Fruit fly (Drosophila melanogaster): ENCODE data around the gene bcn92.

The bcn92 gene

DNA sequence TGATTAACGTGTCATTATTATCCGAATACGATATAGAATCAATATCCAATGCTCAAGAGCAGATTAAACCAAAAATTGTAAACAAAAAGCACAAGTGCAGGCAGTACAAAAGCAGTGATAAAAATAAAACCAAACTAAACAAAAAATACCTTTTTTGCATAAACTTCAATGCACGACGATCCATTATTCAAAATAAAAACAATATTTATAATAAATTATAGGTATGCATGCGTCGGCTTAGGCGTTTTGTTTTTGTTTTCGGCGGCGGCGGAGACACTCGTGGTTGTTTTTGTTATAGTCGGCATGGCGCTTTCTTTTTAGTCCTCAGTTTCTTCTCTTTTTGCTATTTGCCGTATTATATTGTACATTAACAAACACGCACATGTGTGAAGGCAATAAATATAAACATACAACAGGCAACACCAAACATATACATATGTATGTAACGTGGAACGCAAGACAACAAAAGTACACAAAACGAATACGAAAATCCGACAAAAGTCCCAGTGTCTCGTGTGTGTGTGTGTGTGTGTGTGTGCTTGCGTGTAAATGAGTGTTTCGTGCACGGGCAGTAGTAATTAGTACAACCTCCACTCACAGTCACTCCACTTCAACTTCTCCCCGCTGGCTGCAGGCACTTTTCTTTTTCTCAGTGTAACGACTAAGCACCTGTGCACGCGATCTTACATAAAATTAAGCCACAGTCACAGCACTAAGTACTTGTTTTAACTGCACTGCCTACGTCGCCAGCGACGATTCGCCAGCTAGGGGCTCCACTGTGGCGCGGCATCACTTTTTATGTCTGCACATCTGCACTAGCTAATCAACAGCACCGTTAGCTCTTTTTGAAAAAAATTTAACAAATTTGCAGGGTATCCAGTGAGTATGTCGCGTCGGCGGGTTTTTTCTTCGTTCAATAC is 13.3 kb downstream of the bcn92 start (continued):
- no peak for TF ChIP-seq CG4328 (GFP tag; optimal IDR thresholded peaks at IDR 0.05)
- no peak for TF ChIP-seq D (optimal IDR thresholded peaks at IDR 0.05)
- TF ChIP-seq D (GFP tag; optimal IDR thresholded peaks at IDR 0.05): no peak
- no peak for TF ChIP-seq Atf3 (GFP tag; optimal IDR thresholded peaks at IDR 0.05)
- TF ChIP-seq CG18619 (GFP tag; optimal IDR thresholded peaks at IDR 0.05): peak; percentile 27
- peak; percentile 23 for TF ChIP-seq CG8944 (GFP tag; optimal IDR thresholded peaks at IDR 0.05)
- peak; percentile 30 for TF ChIP-seq mam (GFP tag; optimal IDR thresholded peaks at IDR 0.05)
- peak; percentile 24; the same call in 1 of the 3 replicates for TF ChIP-seq CG17361 (GFP tag; IDR thresholded peaks at IDR 0.05)
- no peak for TF ChIP-seq onecut (GFP tag; IDR thresholded peaks at IDR 0.05)
- TF ChIP-seq Sin3A (optimal IDR thresholded peaks at IDR 0.05): no peak
- TF ChIP-seq NC2α (GFP tag; optimal IDR thresholded peaks at IDR 0.05): no peak
- no peak for TF ChIP-seq ftz-f1 (GFP tag; optimal IDR thresholded peaks at IDR 0.05)
- peak in 1 of 2 experiments; percentile 42 for TF ChIP-seq chif (GFP tag; optimal IDR thresholded peaks at IDR 0.05)
- TF ChIP-seq CG7786 (GFP tag; optimal IDR thresholded peaks at IDR 0.05): peak; percentile 33
- TF ChIP-seq CG6854 (GFP tag; optimal IDR thresholded peaks at IDR 0.05): no peak
- no peak for TF ChIP-seq wdn (GFP tag; IDR thresholded peaks at IDR 0.05)
- TF ChIP-seq dmrt99B (tag; optimal IDR thresholded peaks at IDR 0.05): peak; percentile 46
- TF ChIP-seq CG10321 (GFP tag; IDR thresholded peaks at IDR 0.05): no peak
- TF ChIP-seq CG2120 (GFP tag; optimal IDR thresholded peaks at IDR 0.05): peak; percentile 45
- no peak; the same call in 2 of the 3 replicates for TF ChIP-seq zfh1 (GFP tag; IDR thresholded peaks at IDR 0.05)
- no peak; the same call in 2 of the 3 replicates for TF ChIP-seq CG34422 (GFP tag; IDR thresholded peaks at IDR 0.05)
- TF ChIP-seq CG4617 (GFP tag; optimal IDR thresholded peaks at IDR 0.05; ENCODE audit: borderline replicate concordance): peak; percentile 1
- TF ChIP-seq eve (GFP tag; optimal IDR thresholded peaks at IDR 0.05): peak in 1 of 2 experiments; percentile 67
- no peak for TF ChIP-seq ro (GFP tag; IDR thresholded peaks at IDR 0.05)
- no peak for TF ChIP-seq odd (GFP tag; optimal IDR thresholded peaks at IDR 0.05)
- no peak for TF ChIP-seq Ets97D (GFP tag; optimal IDR thresholded peaks at IDR 0.05)
- TF ChIP-seq yki (optimal IDR thresholded peaks at IDR 0.05): no peak
- TF ChIP-seq CG11696 (GFP tag; IDR thresholded peaks at IDR 0.05): no peak
- TF ChIP-seq klu (GFP tag; IDR thresholded peaks at IDR 0.05): 0 out of 2 replicates have a peak, but pooled peaks have one; percentile 40
- peak; percentile 23 for TF ChIP-seq fd96Cb (tag; optimal IDR thresholded peaks at IDR 0.05)
- no peak for TF ChIP-seq CG9727 (GFP tag; optimal IDR thresholded peaks at IDR 0.05)
- no peak for TF ChIP-seq CG1529 (GFP tag; optimal IDR thresholded peaks at IDR 0.05)
- TF ChIP-seq Dref (GFP tag; IDR thresholded peaks at IDR 0.05): no peak
- TF ChIP-seq CG17829 (tag; optimal IDR thresholded peaks at IDR 0.05): no peak
- TF ChIP-seq CG17328 (GFP tag; IDR thresholded peaks at IDR 0.05): peak; percentile 40
- peak; percentile 33 for TF ChIP-seq zfh2 (GFP tag; optimal IDR thresholded peaks at IDR 0.05)
- peak; percentile 58; the same call in 1 of the 2 replicates for TF ChIP-seq CG17612 (GFP tag; IDR thresholded peaks at IDR 0.05)
- no peak for TF ChIP-seq CG18011 (GFP tag; optimal IDR thresholded peaks at IDR 0.05)
- no peak for TF ChIP-seq Fer1 (GFP tag; optimal IDR thresholded peaks at IDR 0.05)
- TF ChIP-seq sc (optimal IDR thresholded peaks at IDR 0.05): no peak
- TF ChIP-seq sc (GFP tag; optimal IDR thresholded peaks at IDR 0.05): no peak
- TF ChIP-seq emc (GFP tag; optimal IDR thresholded peaks at IDR 0.05): no peak
- TF ChIP-seq CG10654 (GFP tag; optimal IDR thresholded peaks at IDR 0.05): no peak
- peak; percentile 92 for TF ChIP-seq grau (tag; optimal IDR thresholded peaks at IDR 0.05)
- no peak for TF ChIP-seq inv (GFP tag; IDR thresholded peaks at IDR 0.05; ENCODE audit: partially characterized antibody)
- TF ChIP-seq CG6765 (GFP tag; optimal IDR thresholded peaks at IDR 0.05): no peak
- TF ChIP-seq ttk (GFP tag; IDR thresholded peaks at IDR 0.05): no peak
- TF ChIP-seq CG10147 (GFP tag; optimal IDR thresholded peaks at IDR 0.05): no peak
- no peak for TF ChIP-seq fd3F (GFP tag; optimal IDR thresholded peaks at IDR 0.05)
- TF ChIP-seq peb (GFP tag; IDR thresholded peaks at IDR 0.05): no peak
- no peak for TF ChIP-seq bowl (GFP tag; IDR thresholded peaks at IDR 0.05)

Measured in whole organism, embryonic.